Worm (Caenorhabditis elegans) whole organism, L1 larva: ENCODE results near the gene ptr-8.
A peak's percentile ranks its signal among the peaks of the same experiment; 100 is the strongest.

Source experiments
- F16B12.6 ChIP-seq: fragments of 150-350 bp; optimal IDR thresholded peaks from 2 replicates; lab custom pipeline; 2014; ENCODE audit warnings: missing biosample characterization, missing genetic modification characterization
- Y116A8C.19 ChIP-seq: sonication (generic microtip); optimal IDR thresholded peaks from 2 replicates; lab custom pipeline; 2016; ENCODE audit warnings: missing compliant biosample characterization, missing genetic modification characterization, borderline replicate concordance
- ama-1 ChIP-seq: fragments of 150-350 bp; optimal IDR thresholded peaks from 2 replicates; lab custom pipeline; 2014
- blmp-1 ChIP-seq: fragments of 150-350 bp; optimal IDR thresholded peaks from 2 replicates; lab custom pipeline; 2014; ENCODE audit warnings: missing biosample characterization, missing genetic modification characterization
- ceh-8 ChIP-seq: fragments of 200-800 bp; sonication (Bioruptor generic); optimal IDR thresholded peaks from 2 replicates; lab custom pipeline; 2018; ENCODE audit warnings: mild to moderate bottlenecking, missing genetic modification characterization, moderate library complexity, missing compliant biosample characterization
- ceh-88 ChIP-seq: fragments of 200-800 bp; sonication (Bioruptor generic); IDR thresholded peaks from 2 replicates; pipeline ENCODE4 v1.3.6; 2022; ENCODE audit warnings: missing genetic modification characterization, missing compliant biosample characterization
- dpl-1 ChIP-seq, 3 experiments: fragments of 150-350 bp in 2 of 3; sonication (generic microtip) in 1 of 3; optimal IDR thresholded peaks; 2 replicates each; lab custom pipeline; 2014 to 2017; ENCODE audit warnings: missing biosample characterization in 3 of 3, missing genetic modification characterization in 3 of 3, missing genetic modification reagents in 3 of 3
- elt-2 ChIP-seq: sonication (generic microtip); optimal IDR thresholded peaks from 2 replicates; lab custom pipeline; 2016; ENCODE audit warnings: missing genetic modification characterization, mild to moderate bottlenecking, inconsistent platforms, missing compliant biosample characterization, missing genetic modification reagents
- elt-3 ChIP-seq, 6 experiments: fragments of 150-350 bp in 1 of 6; sonication (generic microtip); optimal IDR thresholded peaks; 2 replicates each; lab custom pipeline; 2017 to 2018; ENCODE audit warnings: missing biosample characterization in 6 of 6, missing genetic modification characterization in 6 of 6, inconsistent platforms in 1 of 6
- fkh-8 ChIP-seq: sonication (generic microtip); optimal IDR thresholded peaks from 2 replicates; lab custom pipeline; 2016; ENCODE audit warnings: mild to moderate bottlenecking, missing genetic modification characterization, missing compliant biosample characterization
- grh-1 ChIP-seq: fragments of 200-800 bp; sonication (Bioruptor generic); IDR thresholded peaks from 2 replicates; pipeline ENCODE4 v1.3.6; 2022; ENCODE audit warnings: missing genetic modification reagents, missing genetic modification characterization, missing compliant biosample characterization
- hlh-17 ChIP-seq: fragments of 200-800 bp; sonication (Bioruptor generic); optimal IDR thresholded peaks from 2 replicates; lab custom pipeline; 2018; ENCODE audit warnings: missing genetic modification characterization, mild to moderate bottlenecking, missing compliant biosample characterization, moderate library complexity, borderline replicate concordance
- hlh-4 ChIP-seq: sonication (generic microtip); optimal IDR thresholded peaks from 2 replicates; lab custom pipeline; 2016; ENCODE audit warnings: mild to moderate bottlenecking, missing genetic modification characterization, missing compliant biosample characterization
- isw-1 ChIP-seq: fragments of 200-800 bp; sonication (Bioruptor generic); IDR thresholded peaks from 2 replicates; pipeline ENCODE4 v1.3.6; 2022; ENCODE audit warnings: missing genetic modification characterization, missing compliant biosample characterization
- jun-1 ChIP-seq: fragments of 150-350 bp; optimal IDR thresholded peaks from 2 replicates; lab custom pipeline; 2014; ENCODE audit warnings: missing biosample characterization, missing genetic modification reagents, missing genetic modification characterization
- lin-13 ChIP-seq: fragments of 150-350 bp; optimal IDR thresholded peaks from 2 replicates; lab custom pipeline; 2014; ENCODE audit warnings: missing biosample characterization, missing genetic modification reagents, missing genetic modification characterization
- lin-15B ChIP-seq: fragments of 150-350 bp; sonication (generic microtip); optimal IDR thresholded peaks from 3 replicates; lab custom pipeline; 2014; ENCODE audit warnings: missing biosample characterization, missing genetic modification characterization
- lin-35 ChIP-seq, 2 experiments: fragments of 150-350 bp; optimal IDR thresholded peaks; 2 replicates each; lab custom pipeline; 2014; ENCODE audit warnings: missing biosample characterization in 2 of 2, missing genetic modification characterization in 2 of 2, missing genetic modification reagents in 2 of 2
- lin-39 ChIP-seq: fragments of 150-350 bp; optimal IDR thresholded peaks from 2 replicates; lab custom pipeline; 2014; ENCODE audit warnings: missing biosample characterization, missing genetic modification reagents, missing genetic modification characterization
- lir-3 ChIP-seq: sonication (generic microtip); optimal IDR thresholded peaks from 2 replicates; lab custom pipeline; 2016; ENCODE audit warnings: mild to moderate bottlenecking, missing genetic modification characterization, moderate library complexity, missing compliant biosample characterization; ENCODE audit not compliant: poor library complexity
- mab-9 ChIP-seq: fragments of 200-800 bp; sonication (Bioruptor generic); IDR thresholded peaks from 2 replicates; pipeline ENCODE4 v1.3.6; 2022; ENCODE audit warnings: missing genetic modification reagents, missing genetic modification characterization, missing compliant biosample characterization
- mdl-1 ChIP-seq, 2 experiments: fragments of 150-350 bp; optimal IDR thresholded peaks; 2 replicates each; lab custom pipeline; 2014 to 2017; ENCODE audit warnings: missing biosample characterization in 2 of 2, missing genetic modification characterization in 2 of 2, inconsistent platforms in 1 of 2
- nhr-19 ChIP-seq: fragments of 200-800 bp; sonication (Bioruptor generic); conservative IDR thresholded peaks from 2 replicates; pipeline ENCODE4 v1.3.6; 2022; ENCODE audit warnings: missing genetic modification characterization, missing compliant biosample characterization
- nhr-20 ChIP-seq: sonication (generic microtip); optimal IDR thresholded peaks from 2 replicates; lab custom pipeline; 2016; ENCODE audit warnings: mild to moderate bottlenecking, missing genetic modification characterization, missing compliant biosample characterization
- nhr-47 ChIP-seq: sonication (generic microtip); optimal IDR thresholded peaks from 2 replicates; lab custom pipeline; 2016; ENCODE audit warnings: mild to moderate bottlenecking, missing genetic modification characterization, moderate library complexity, missing compliant biosample characterization
- nhr-71 ChIP-seq: sonication (generic microtip); optimal IDR thresholded peaks from 2 replicates; lab custom pipeline; 2016; ENCODE audit warnings: mild to moderate bottlenecking, missing genetic modification characterization, moderate library complexity, missing compliant biosample characterization
- nhr-84 ChIP-seq: sonication (generic microtip); optimal IDR thresholded peaks from 2 replicates; lab custom pipeline; 2017; ENCODE audit warnings: missing biosample characterization, missing genetic modification characterization
- pax-3 ChIP-seq: fragments of 200-800 bp; sonication (Bioruptor generic); optimal IDR thresholded peaks from 2 replicates; lab custom pipeline; 2018; ENCODE audit warnings: mild to moderate bottlenecking, missing genetic modification characterization, moderate library complexity, missing compliant biosample characterization
- rnt-1 ChIP-seq: sonication (generic microtip); optimal IDR thresholded peaks from 2 replicates; lab custom pipeline; 2016; ENCODE audit warnings: mild to moderate bottlenecking, missing genetic modification characterization, moderate library complexity, missing compliant biosample characterization
- skn-1 ChIP-seq: fragments of 150-350 bp; optimal IDR thresholded peaks from 2 replicates; lab custom pipeline; 2014; ENCODE audit warnings: missing biosample characterization, missing genetic modification characterization
- snpc-4 ChIP-seq: fragments of 150-350 bp; optimal IDR thresholded peaks from 2 replicates; lab custom pipeline; 2014; ENCODE audit warnings: missing biosample characterization, missing genetic modification characterization
- snu-23 ChIP-seq: sonication (generic microtip); optimal IDR thresholded peaks from 2 replicates; lab custom pipeline; 2016; ENCODE audit warnings: missing genetic modification characterization, missing compliant biosample characterization
- sox-4 ChIP-seq: sonication (generic microtip); optimal IDR thresholded peaks from 2 replicates; lab custom pipeline; 2016; ENCODE audit warnings: missing genetic modification characterization, missing compliant biosample characterization
- tbx-2 ChIP-seq: sonication (generic microtip); optimal IDR thresholded peaks from 2 replicates; lab custom pipeline; 2016; ENCODE audit warnings: missing genetic modification characterization, missing compliant biosample characterization
- unc-30 ChIP-seq: sonication (generic microtip); optimal IDR thresholded peaks from 2 replicates; lab custom pipeline; 2017; ENCODE audit warnings: missing biosample characterization, missing genetic modification characterization
- unc-86 ChIP-seq: sonication (generic microtip); optimal IDR thresholded peaks from 2 replicates; lab custom pipeline; 2016; ENCODE audit warnings: missing genetic modification characterization, missing compliant biosample characterization

Gene ptr-8

DNA sequence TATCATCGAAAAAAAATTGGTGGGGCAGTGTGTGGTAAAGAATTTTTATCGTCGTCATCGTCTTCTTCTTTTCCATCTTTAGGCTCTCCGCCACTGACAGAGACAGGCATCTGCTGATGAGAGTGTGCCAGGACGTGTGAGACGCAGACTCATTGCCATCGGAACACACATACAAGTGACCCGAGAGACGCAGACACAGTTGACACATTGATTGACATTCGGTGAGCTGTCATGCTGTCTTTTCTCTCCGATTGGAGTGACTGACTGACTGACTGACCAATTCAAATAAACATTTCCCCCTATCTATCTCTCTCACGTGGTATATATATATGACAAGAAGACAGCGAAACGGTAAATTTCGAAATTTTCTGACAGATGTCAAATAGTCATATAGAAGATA is 38.0 kb upstream of the ptr-8 start (continued):
- peak; percentile 90 for TF ChIP-seq nhr-71
- peak; percentile 51 for TF ChIP-seq snpc-4 (tag; lab: Kevin White, UChicago)
- TF ChIP-seq lin-35 (GFP tag; optimal IDR thresholded peaks at IDR 0.05; lab: Kevin White, UChicago), result peak; percentile 68 to 80
- peak; percentile 60 for TF ChIP-seq unc-86 (tag; lab: Kevin White, UChicago)
- TF ChIP-seq tbx-2 (tag; lab: Kevin White, UChicago), result peak; percentile 83
- peak; percentile 29 for TF ChIP-seq pax-3 (tag; lab: Kevin White, UChicago)
- peak; percentile 63 for TF ChIP-seq skn-1 (tag; lab: Kevin White, UChicago)
- peak; percentile 68 for TF ChIP-seq nhr-19 (GFP tag; lab: Robert Waterston, UW)
- peak; percentile 24 for TF ChIP-seq isw-1 (GFP tag; lab: Robert Waterston, UW)
- TF ChIP-seq Y116A8C.19, result no peak
- TF ChIP-seq nhr-84 (tag; lab: Kevin White, UChicago), result no peak
- peak; percentile 78 for TF ChIP-seq lin-13 (GFP tag; lab: Kevin White, UChicago)
- TF ChIP-seq nhr-47 (tag; lab: Kevin White, UChicago), result peak; percentile 71
- TF ChIP-seq ceh-8 (GFP tag; lab: Kevin White, UChicago), result no peak
- TF ChIP-seq mdl-1 (tag; optimal IDR thresholded peaks at IDR 0.05; lab: Kevin White, UChicago), result peak in 1 of 2 experiments; percentile 69
- TF ChIP-seq sox-4 (tag; lab: Kevin White, UChicago), result no peak

- no peak for TF ChIP-seq lin-15B
- no peak for TF ChIP-seq snpc-4 (tag; lab: Kevin White, UChicago)
Observed at ce11 chrII:10852880-10853279, 36.2 kb upstream of the ptr-8 start.

- TF ChIP-seq elt-2 (tag; lab: Kevin White, UChicago) (no peak), lir-3 (tag; lab: Kevin White, UChicago) (no peak), F16B12.6 (tag; lab: Kevin White, UChicago) (no peak), elt-3 (tag; optimal IDR thresholded peaks at IDR 0.05; lab: Kevin White, UChicago) (no peak), nhr-47 (tag; lab: Kevin White, UChicago) (no peak), snu-23 (GFP tag; lab: Kevin White, UChicago) (no peak), dpl-1 (GFP tag; optimal IDR thresholded peaks at IDR 0.05; lab: Kevin White, UChicago) (no peak), lin-39 (tag; lab: Kevin White, UChicago) (no peak), mab-9 (GFP tag; lab: Robert Waterston, UW) (no peak)
- TF ChIP-seq, all 84 proteins: peak for 0
Observed at ce11 chrII:10857077-10857476, 32.0 kb upstream of the ptr-8 start, which contains the start of gene M106.7. M106.7 (minus strand) TSS chrII:10857177.

DNA sequence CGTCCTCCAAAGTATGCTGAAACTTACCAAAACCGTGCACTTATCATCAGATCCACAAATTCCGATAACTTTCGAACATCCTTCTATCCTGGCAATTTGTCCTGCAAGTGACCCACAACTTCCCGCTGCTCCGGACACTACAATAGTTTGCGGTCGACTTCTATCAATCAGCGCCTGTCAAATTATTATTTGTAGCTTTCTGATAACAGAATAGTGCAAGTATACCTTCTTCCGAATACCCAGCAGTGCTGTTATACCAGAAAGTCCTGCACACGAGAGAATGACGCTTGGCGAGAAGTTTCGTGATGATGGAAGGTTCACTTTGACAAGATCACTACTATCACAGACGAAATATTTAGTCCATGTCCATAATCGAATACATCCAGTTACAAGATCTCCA is 29.7 kb upstream of the ptr-8 start:
- no peak for TF ChIP-seq hlh-17 (GFP tag; lab: Kevin White, UChicago)
- no peak for TF ChIP-seq rnt-1 (tag; lab: Kevin White, UChicago)
- TF ChIP-seq blmp-1 (tag; lab: Kevin White, UChicago), result no peak
- TF ChIP-seq pax-3 (tag; lab: Kevin White, UChicago), result no peak
- no peak for TF ChIP-seq grh-1 (GFP tag; lab: Robert Waterston, UW)
- no peak for TF ChIP-seq unc-30
- no peak for TF ChIP-seq hlh-4
- no peak for TF ChIP-seq isw-1 (GFP tag; lab: Robert Waterston, UW)
- no peak for TF ChIP-seq fkh-8
- TF ChIP-seq ceh-88 (GFP tag; lab: Robert Waterston, UW), result no peak
- TF ChIP-seq jun-1 (tag; lab: Kevin White, UChicago), result no peak

DNA sequence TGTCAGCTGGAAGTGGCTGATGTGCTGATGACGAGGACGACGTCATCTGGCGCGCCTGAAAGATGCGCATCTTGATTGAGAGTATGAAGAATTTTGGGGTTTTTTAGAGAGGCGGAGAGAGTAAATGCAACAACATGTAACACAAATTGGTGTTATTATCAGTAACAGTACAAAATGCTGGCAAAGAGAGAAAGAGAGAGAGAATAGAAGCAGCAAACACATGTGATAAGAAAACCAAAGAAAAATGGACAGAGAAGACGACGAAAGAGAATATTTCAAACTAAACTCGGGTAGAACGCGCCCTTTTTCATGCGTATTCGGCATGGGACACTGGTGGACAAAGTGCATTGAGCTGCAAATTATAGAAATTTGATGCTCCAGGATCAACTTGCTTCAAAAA is 28.2 kb upstream of the ptr-8 start, which contains the start of gene M106.3:
M106.3 (minus strand) TSS at position 70 of the 400 bp plus-strand sequence.
- TF ChIP-seq lin-35 (GFP tag; optimal IDR thresholded peaks at IDR 0.05; lab: Kevin White, UChicago) (peak in 1 of 2 experiments; percentile 47), nhr-71 (peak; percentile 18), F16B12.6 (tag; lab: Kevin White, UChicago) (no peak), elt-2 (tag; lab: Kevin White, UChicago) (peak; percentile 37), nhr-20 (tag; lab: Kevin White, UChicago) (peak; percentile 30), elt-3 (tag; optimal IDR thresholded peaks at IDR 0.05; lab: Kevin White, UChicago) (peak in 1 of 6 experiments; percentile 53), ama-1 (lab: Kevin White, UChicago) (no peak)
- TF ChIP-seq, all 84 proteins: peak for 5
